Worm (Caenorhabditis elegans) whole organism, early embryonic: ENCODE measurements around the gene F56C9.6.

Source experiments
- B0310.2 ChIP-seq: sonication (generic microtip); optimal IDR thresholded peaks from 2 replicates; lab custom pipeline; 2016; ENCODE audit warnings: mild to moderate bottlenecking, missing genetic modification characterization, missing compliant biosample characterization
- F13C5.2 ChIP-seq: sonication (generic microtip); optimal IDR thresholded peaks from 2 replicates; lab custom pipeline; 2017; ENCODE audit warnings: mild to moderate bottlenecking, missing genetic modification characterization, inconsistent platforms, missing compliant biosample characterization
- aly-1 ChIP-seq: sonication (generic microtip); optimal IDR thresholded peaks from 2 replicates; lab custom pipeline; 2016; ENCODE audit warnings: missing genetic modification characterization, missing compliant biosample characterization
- ama-1 ChIP-seq: fragments of 150-350 bp; optimal IDR thresholded peaks from 2 replicates; lab custom pipeline; 2014
- ceh-13 ChIP-seq: fragments of 200-800 bp; sonication (Bioruptor generic); optimal IDR thresholded peaks from 2 replicates; lab custom pipeline; 2018; ENCODE audit warnings: mild to moderate bottlenecking, missing genetic modification characterization, missing compliant biosample characterization
- ceh-36 ChIP-seq: sonication (generic microtip); optimal IDR thresholded peaks from 2 replicates; lab custom pipeline; 2016; ENCODE audit warnings: missing genetic modification characterization, inconsistent platforms, missing compliant biosample characterization
- ets-7 ChIP-seq: sonication (generic microtip); optimal IDR thresholded peaks from 2 replicates; lab custom pipeline; 2016; ENCODE audit warnings: missing genotype, missing genetic modification characterization, missing compliant biosample characterization
- flt-1 ChIP-seq: fragments of 200-800 bp; sonication (Bioruptor generic); IDR thresholded peaks from 2 replicates; pipeline ENCODE4 v1.3.6; 2022; ENCODE audit warnings: missing genetic modification characterization, missing compliant biosample characterization
- hmbx-1 ChIP-seq: sonication (generic microtip); optimal IDR thresholded peaks from 2 replicates; lab custom pipeline; 2016; ENCODE audit warnings: mild to moderate bottlenecking, missing genetic modification characterization, missing compliant biosample characterization
- hmg-4 ChIP-seq: fragments of 200-800 bp; sonication (Bioruptor generic); optimal IDR thresholded peaks from 2 replicates; lab custom pipeline; 2018; ENCODE audit warnings: mild to moderate bottlenecking, missing genetic modification characterization, missing compliant biosample characterization
- hnd-1 ChIP-seq: sonication (generic microtip); optimal IDR thresholded peaks from 2 replicates; lab custom pipeline; 2016; ENCODE audit warnings: missing genetic modification characterization, missing compliant biosample characterization
- pes-1 ChIP-seq: fragments of 200-800 bp; sonication (Bioruptor generic); IDR thresholded peaks from 2 replicates; pipeline ENCODE4 v1.3.6; 2022; ENCODE audit warnings: missing genetic modification reagents, missing genetic modification characterization, missing compliant biosample characterization
- scrt-1 ChIP-seq: fragments of 200-800 bp; sonication (Bioruptor generic); IDR thresholded peaks from 2 replicates; pipeline ENCODE4 v1.3.6; 2022; ENCODE audit warnings: missing genetic modification characterization, missing compliant biosample characterization
- sea-1 ChIP-seq: fragments of 200-800 bp; sonication (Bioruptor generic); conservative IDR thresholded peaks from 2 replicates; pipeline ENCODE4 v1.3.6; 2022; ENCODE audit warnings: missing genetic modification characterization, missing compliant biosample characterization
- tbx-11 ChIP-seq: fragments of 200-800 bp; sonication (Bioruptor generic); IDR thresholded peaks from 2 replicates; pipeline ENCODE4 v1.3.6; 2022; ENCODE audit warnings: missing genetic modification characterization, missing compliant biosample characterization
- tbx-37 ChIP-seq: fragments of 200-800 bp; sonication (Bioruptor generic); conservative IDR thresholded peaks from 2 replicates; pipeline ENCODE4 v1.3.6; 2022; ENCODE audit warnings: missing genetic modification reagents, missing genetic modification characterization, missing compliant biosample characterization
- tra-4 ChIP-seq: sonication (generic microtip); optimal IDR thresholded peaks from 2 replicates; lab custom pipeline; 2017; ENCODE audit warnings: missing genetic modification characterization, missing compliant biosample characterization

The F56C9.6 gene

ce11 chrIII:7299466-7299865, 11.1 kb downstream of the F56C9.6 start, which contains the start of the genes B0361.14 and B0361.9:
B0361.14 (minus strand) TSS chrIII:7299531.
B0361.9 (minus strand) TSS chrIII:7299631.
- no peak for TF ChIP-seq ceh-13
- no peak for TF ChIP-seq aly-1 (tag; lab: Kevin White, UChicago)
- TF ChIP-seq ets-7, result no peak
- TF ChIP-seq tbx-37 (GFP tag; lab: Robert Waterston, UW), result no peak
- TF ChIP-seq B0310.2 (tag; lab: Kevin White, UChicago), result no peak
- no peak for TF ChIP-seq tra-4 (tag; lab: Kevin White, UChicago)
- TF ChIP-seq tbx-11 (GFP tag; lab: Robert Waterston, UW), result no peak
- TF ChIP-seq pes-1 (GFP tag; lab: Robert Waterston, UW), result no peak
- TF ChIP-seq scrt-1 (GFP tag; lab: Robert Waterston, UW), result no peak
- no peak for TF ChIP-seq hmg-4 (GFP tag; lab: Kevin White, UChicago)
- TF ChIP-seq hnd-1 (tag; lab: Kevin White, UChicago), result no peak

- TF ChIP-seq ama-1 (lab: Kevin White, UChicago), result no peak
- no peak for TF ChIP-seq tbx-37 (GFP tag; lab: Robert Waterston, UW)
- TF ChIP-seq ceh-36 (tag; lab: Kevin White, UChicago), result no peak
- no peak for TF ChIP-seq hnd-1 (tag; lab: Kevin White, UChicago)
- TF ChIP-seq tra-4 (tag; lab: Kevin White, UChicago), result no peak
- TF ChIP-seq F13C5.2 (tag; lab: Kevin White, UChicago), result no peak
- no peak for TF ChIP-seq hmg-4 (GFP tag; lab: Kevin White, UChicago)
- TF ChIP-seq flt-1 (GFP tag; lab: Robert Waterston, UW), result no peak
- no peak for TF ChIP-seq B0310.2 (tag; lab: Kevin White, UChicago)
- TF ChIP-seq aly-1 (tag; lab: Kevin White, UChicago), result no peak
- no peak for TF ChIP-seq hmbx-1 (tag; lab: Kevin White, UChicago)
- no peak for TF ChIP-seq scrt-1 (GFP tag; lab: Robert Waterston, UW)
- TF ChIP-seq sea-1 (GFP tag; lab: Robert Waterston, UW), result no peak
- TF ChIP-seq ets-7, result no peak
- no peak for TF ChIP-seq pes-1 (GFP tag; lab: Robert Waterston, UW)
- TF ChIP-seq ceh-13, result no peak
- no peak for TF ChIP-seq tbx-11 (GFP tag; lab: Robert Waterston, UW)
Measured at ce11 chrIII:7298045-7298444, 12.5 kb downstream of the F56C9.6 start.

ce11 chrIII:7297045-7297680, 13.4 kb downstream of the F56C9.6 start:
- TF ChIP-seq hmbx-1 (tag; lab: Kevin White, UChicago) (no peak), hnd-1 (tag; lab: Kevin White, UChicago) (no peak), B0310.2 (tag; lab: Kevin White, UChicago) (no peak), tra-4 (tag; lab: Kevin White, UChicago) (no peak), scrt-1 (GFP tag; lab: Robert Waterston, UW) (no peak)

ce11 chrIII:7296092-7296668, 14.4 kb downstream of the F56C9.6 start:
- TF ChIP-seq hmbx-1 (tag; lab: Kevin White, UChicago) (no peak), sea-1 (GFP tag; lab: Robert Waterston, UW) (no peak), tra-4 (tag; lab: Kevin White, UChicago) (no peak), hmg-4 (GFP tag; lab: Kevin White, UChicago) (no peak), flt-1 (GFP tag; lab: Robert Waterston, UW) (no peak), F13C5.2 (tag; lab: Kevin White, UChicago) (no peak), ama-1 (lab: Kevin White, UChicago) (no peak), scrt-1 (GFP tag; lab: Robert Waterston, UW) (no peak), ets-7 (no peak), pes-1 (GFP tag; lab: Robert Waterston, UW) (no peak), ceh-13 (no peak), ceh-36 (tag; lab: Kevin White, UChicago) (no peak), tbx-37 (GFP tag; lab: Robert Waterston, UW) (no peak), hnd-1 (tag; lab: Kevin White, UChicago) (no peak), aly-1 (tag; lab: Kevin White, UChicago) (no peak), B0310.2 (tag; lab: Kevin White, UChicago) (no peak), tbx-11 (GFP tag; lab: Robert Waterston, UW) (no peak)

- TF ChIP-seq sea-1 (GFP tag; lab: Robert Waterston, UW) (no peak), aly-1 (tag; lab: Kevin White, UChicago) (no peak), tbx-11 (GFP tag; lab: Robert Waterston, UW) (no peak), hnd-1 (tag; lab: Kevin White, UChicago) (no peak), flt-1 (GFP tag; lab: Robert Waterston, UW) (no peak), ceh-36 (tag; lab: Kevin White, UChicago) (no peak), ama-1 (lab: Kevin White, UChicago) (no peak), pes-1 (GFP tag; lab: Robert Waterston, UW) (no peak), hmg-4 (GFP tag; lab: Kevin White, UChicago) (no peak), F13C5.2 (tag; lab: Kevin White, UChicago) (no peak), tbx-37 (GFP tag; lab: Robert Waterston, UW) (no peak), B0310.2 (tag; lab: Kevin White, UChicago) (no peak), ceh-13 (no peak), scrt-1 (GFP tag; lab: Robert Waterston, UW) (no peak)
Measured at ce11 chrIII:7293075-7293684, 17.4 kb downstream of the F56C9.6 start, which contains the start of gene cwf-19L2. cwf-19L2 (plus strand) TSS chrIII:7293634.

- TF ChIP-seq ets-7 (no peak), scrt-1 (GFP tag; lab: Robert Waterston, UW) (no peak), aly-1 (tag; lab: Kevin White, UChicago) (no peak), tra-4 (tag; lab: Kevin White, UChicago) (no peak), sea-1 (GFP tag; lab: Robert Waterston, UW) (no peak), hmg-4 (GFP tag; lab: Kevin White, UChicago) (no peak)
Measured at ce11 chrIII:7292569-7292968, 18.0 kb downstream of the F56C9.6 start.
